Worm (Caenorhabditis elegans) whole organism, midembryonic: ENCODE data around the gene mps-1.

Experiments
- T22C8.4 ChIP-seq: fragments of 200-800 bp; sonication (Bioruptor generic); IDR thresholded peaks from 2 replicates; pipeline ENCODE4 v1.3.6; 2022; ENCODE audit warnings: missing genetic modification characterization, missing compliant biosample characterization
- cog-1 ChIP-seq: sonication (generic microtip); optimal IDR thresholded peaks from 2 replicates; lab custom pipeline; 2016; ENCODE audit warnings: missing genetic modification characterization, missing compliant biosample characterization
- flt-1 ChIP-seq: fragments of 200-800 bp; sonication (Bioruptor generic); IDR thresholded peaks from 2 replicates; pipeline ENCODE4 v1.3.6; 2022; ENCODE audit warnings: missing genetic modification characterization, missing compliant biosample characterization
- klf-2 ChIP-seq: fragments of 200-800 bp; sonication (Bioruptor generic); conservative IDR thresholded peaks from 2 replicates; pipeline ENCODE4 v1.3.6; 2022; ENCODE audit warnings: missing genetic modification reagents, missing genetic modification characterization, missing compliant biosample characterization
- med-1 ChIP-seq: sonication (generic microtip); optimal IDR thresholded peaks from 2 replicates; lab custom pipeline; 2017; ENCODE audit warnings: missing genetic modification characterization, mild to moderate bottlenecking, missing compliant biosample characterization, antibody characterized with exemption, missing genetic modification reagents; ENCODE audit not compliant: insufficient read depth
- ref-1 ChIP-seq: fragments of 200-800 bp; sonication (Bioruptor generic); conservative IDR thresholded peaks from 2 replicates; pipeline ENCODE4 v1.3.6; 2022; ENCODE audit warnings: missing genetic modification reagents, missing genetic modification characterization, missing compliant biosample characterization
- tab-1 ChIP-seq: fragments of 200-800 bp; sonication (Bioruptor generic); IDR thresholded peaks from 2 replicates; pipeline ENCODE4 v1.3.6; 2022; ENCODE audit warnings: missing genetic modification characterization, missing compliant biosample characterization
- ztf-23 ChIP-seq: fragments of 200-800 bp; sonication (Bioruptor generic); IDR thresholded peaks from 2 replicates; pipeline ENCODE4 v1.3.6; 2022; ENCODE audit warnings: missing genetic modification reagents, missing genetic modification characterization, missing compliant biosample characterization
- ztf-29 ChIP-seq: fragments of 200-800 bp; sonication (Bioruptor generic); IDR thresholded peaks from 2 replicates; pipeline ENCODE4 v1.3.6; 2022; ENCODE audit warnings: missing genetic modification reagents, missing genetic modification characterization, missing compliant biosample characterization

Gene mps-1

DNA sequence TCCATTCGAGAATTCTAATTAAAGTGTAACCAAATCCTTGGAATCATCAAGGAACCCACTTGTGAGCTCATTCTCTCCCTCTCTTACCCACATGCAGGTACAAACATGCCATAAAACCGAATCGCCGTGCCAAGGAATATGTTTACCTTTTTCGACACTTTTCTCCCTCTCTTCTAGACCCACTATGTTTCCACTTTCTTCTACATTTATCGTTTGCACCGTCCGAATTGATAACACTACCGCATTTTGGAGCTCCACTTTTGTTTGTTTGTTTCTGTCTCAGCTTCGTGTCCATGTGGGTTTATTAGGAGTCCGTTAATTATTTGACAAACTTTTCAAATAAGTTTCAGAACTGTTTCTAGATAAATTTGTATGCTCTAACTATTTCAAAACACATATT is 12.3 kb downstream of the mps-1 start:
- TF ChIP-seq tab-1 (GFP tag; lab: Robert Waterston, UW) (no peak), T22C8.4 (no peak), ztf-29 (no peak), cog-1 (tag; lab: Kevin White, UChicago) (no peak), flt-1 (GFP tag; lab: Robert Waterston, UW) (no peak), ztf-23 (no peak)

DNA sequence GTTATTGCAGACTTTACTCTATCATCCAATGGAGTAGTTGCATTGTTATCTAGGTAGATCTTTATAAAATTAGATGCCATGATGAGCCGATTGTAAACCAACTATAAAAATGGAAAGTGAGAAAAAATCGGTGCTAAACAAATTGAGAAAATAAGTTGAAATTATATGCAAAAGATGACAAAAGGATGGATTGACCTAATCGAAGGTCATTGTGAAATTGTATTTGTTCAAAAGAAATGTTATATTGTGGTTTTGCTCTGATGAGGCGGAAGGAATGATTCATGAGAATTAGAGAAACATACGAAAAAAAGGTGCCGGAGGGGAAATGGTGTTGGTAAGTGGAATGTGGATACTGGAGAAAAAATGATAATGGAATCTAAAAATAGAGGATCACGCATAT is 13.2 kb downstream of the mps-1 start, which contains the start of gene scly-1:
Gene scly-1, minus strand, starts transcription at position 101 of the 400 bp plus-strand sequence.
- TF ChIP-seq flt-1 (GFP tag; lab: Robert Waterston, UW) = no peak

DNA sequence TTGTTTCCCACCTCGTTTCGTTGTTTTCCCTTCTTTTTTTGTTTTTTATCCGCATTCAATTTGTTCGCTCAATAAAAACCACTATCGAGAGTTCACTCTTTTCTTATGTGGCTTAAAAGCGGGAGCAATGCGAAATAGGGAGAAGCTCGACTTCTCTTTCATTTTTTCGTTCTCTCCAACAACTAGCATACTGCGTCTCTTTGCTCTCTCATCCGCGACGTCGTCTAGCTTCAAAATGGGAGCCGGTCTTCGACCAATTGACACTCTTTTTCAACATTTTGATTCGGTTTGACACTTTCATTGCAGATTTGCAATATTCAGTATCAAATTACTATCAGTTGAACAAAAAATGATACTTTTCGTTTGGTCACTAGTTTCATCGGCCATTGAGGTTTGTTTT is 20.2 kb downstream of the mps-1 start, which contains the start of gene bpl-1:
Gene bpl-1, plus strand, starts transcription at position 301 of the 400 bp plus-strand sequence.
- TF ChIP-seq T22C8.4 (no peak), ztf-29 (no peak), ztf-23 (no peak), tab-1 (GFP tag; lab: Robert Waterston, UW) (no peak), klf-2 (GFP tag; lab: Robert Waterston, UW) (no peak)

DNA sequence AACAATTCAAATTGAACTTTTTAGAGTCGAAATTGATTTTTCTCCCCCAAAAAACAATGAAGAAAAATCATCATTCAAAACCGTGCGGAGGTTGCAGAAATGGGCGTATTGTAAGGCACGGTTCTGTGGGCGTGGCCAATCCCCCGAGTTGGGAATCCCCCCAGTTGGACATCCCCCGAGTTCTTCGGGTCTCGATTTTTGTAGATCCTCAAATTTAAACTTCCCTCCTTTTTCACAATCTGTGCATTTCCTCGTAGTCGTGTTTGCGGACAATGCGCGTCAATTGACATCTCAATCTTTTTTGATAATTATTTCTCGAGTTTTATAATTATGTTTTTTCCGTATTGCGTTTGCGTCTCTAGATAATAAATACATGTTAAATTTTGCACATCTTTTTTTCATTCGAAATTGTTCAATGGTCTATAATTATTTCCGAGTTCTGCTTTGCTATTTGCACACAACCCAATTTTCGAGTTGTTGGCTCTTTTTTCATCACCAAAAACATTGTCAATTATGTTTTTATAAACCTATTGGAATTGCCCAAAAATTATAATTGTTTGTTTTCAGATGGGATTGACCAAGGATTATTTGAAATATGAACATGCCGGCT is 24.3 kb downstream of the mps-1 start, which contains the start of gene F13H8.2:
Gene F13H8.2, plus strand, starts transcription at position 560 of the 610 bp plus-strand sequence.
- TF ChIP-seq ztf-29 (no peak), med-1 (GFP tag; lab: Kevin White, UChicago) (no peak), T22C8.4 (peak; percentile 25; the same call in 1 of the 2 replicates), ref-1 (GFP tag; lab: Robert Waterston, UW) (no peak), ztf-23 (peak; percentile 86; the same call in 1 of the 2 replicates), tab-1 (GFP tag; lab: Robert Waterston, UW) (peak; percentile 35; the same call in 1 of the 2 replicates), flt-1 (GFP tag; lab: Robert Waterston, UW) (peak; percentile 81), cog-1 (tag; lab: Kevin White, UChicago) (peak; percentile 43), klf-2 (GFP tag; lab: Robert Waterston, UW) (0 out of 2 replicates have a peak, but pooled peaks have one; percentile 37)

DNA sequence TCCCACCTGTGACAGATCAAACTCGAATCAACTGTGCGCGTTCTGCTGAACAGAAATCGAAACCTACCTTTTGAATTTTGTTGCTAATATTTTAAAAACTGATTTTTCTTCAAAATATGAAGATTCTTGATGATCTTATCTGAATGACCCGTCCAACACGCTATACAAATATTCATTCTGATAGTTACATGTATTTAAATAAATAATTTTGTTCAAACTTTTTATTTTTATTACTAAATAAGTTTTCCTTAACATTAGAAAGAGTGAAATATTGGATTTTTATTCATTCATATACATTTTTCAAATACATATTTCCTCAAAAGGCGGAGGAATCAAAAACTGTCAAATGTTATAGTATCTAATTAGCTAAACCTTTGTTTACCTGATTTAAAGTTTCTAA is 26.2 kb downstream of the mps-1 start, which contains the start of gene F13H8.8:
Gene F13H8.8, minus strand, starts transcription at position 101 of the 400 bp plus-strand sequence.
- no peak for TF ChIP-seq T22C8.4
- no peak for TF ChIP-seq ref-1 (GFP tag; lab: Robert Waterston, UW)
- no peak for TF ChIP-seq ztf-29
- no peak for TF ChIP-seq med-1 (GFP tag; lab: Kevin White, UChicago)
- no peak for TF ChIP-seq ztf-23
- no peak for TF ChIP-seq klf-2 (GFP tag; lab: Robert Waterston, UW)
- no peak for TF ChIP-seq flt-1 (GFP tag; lab: Robert Waterston, UW)
- no peak for TF ChIP-seq cog-1 (tag; lab: Kevin White, UChicago)
- TF ChIP-seq tab-1 (GFP tag; lab: Robert Waterston, UW) = no peak

DNA sequence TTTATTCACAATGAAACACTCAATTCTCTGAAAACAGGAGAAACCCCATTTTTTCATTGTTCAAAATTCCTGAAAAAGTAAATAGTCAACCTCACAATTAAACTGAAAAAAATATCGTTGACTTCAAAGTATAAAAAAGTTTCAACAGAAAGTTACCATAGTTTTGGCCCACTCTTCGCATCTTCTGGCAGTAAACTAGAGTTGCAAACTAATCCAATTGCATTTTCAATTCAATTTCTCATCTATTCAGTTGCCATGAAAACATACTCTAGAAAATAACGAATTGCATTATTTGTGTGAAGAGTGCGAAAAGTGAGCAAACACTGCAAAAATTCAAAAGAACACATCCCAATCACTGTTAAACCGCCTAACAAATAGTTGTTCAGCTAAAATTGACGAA is 30.5 kb downstream of the mps-1 start, which contains the start of gene F13H8.3:
Gene F13H8.3, plus strand, starts transcription at position 301 of the 400 bp plus-strand sequence.
- TF ChIP-seq T22C8.4 = no peak
- TF ChIP-seq ref-1 (GFP tag; lab: Robert Waterston, UW) = no peak
- TF ChIP-seq klf-2 (GFP tag; lab: Robert Waterston, UW) = no peak

DNA sequence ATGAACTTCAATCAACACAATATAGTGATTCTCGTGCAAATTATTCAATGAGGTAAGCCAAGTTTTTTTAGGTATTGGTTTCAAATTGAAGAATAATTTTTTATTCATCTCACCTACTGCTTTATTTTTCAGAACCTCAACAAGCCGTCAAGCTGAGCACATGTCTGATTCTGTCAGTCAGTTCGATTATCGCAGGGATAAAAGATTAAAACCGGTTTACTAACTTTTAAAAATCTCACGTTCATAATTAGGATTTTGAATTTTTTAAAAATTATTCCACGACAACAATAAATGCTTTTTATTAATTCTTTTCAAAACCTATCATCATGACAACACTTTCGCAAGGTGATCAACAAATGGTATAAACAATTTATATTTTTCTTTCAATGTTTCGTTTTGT is 31.9 kb downstream of the mps-1 start, which contains the start of gene F13H8.12:
Gene F13H8.12, plus strand, starts transcription at position 301 of the 400 bp plus-strand sequence.
- TF ChIP-seq T22C8.4 (no peak), ref-1 (GFP tag; lab: Robert Waterston, UW) (no peak), klf-2 (GFP tag; lab: Robert Waterston, UW) (no peak), cog-1 (tag; lab: Kevin White, UChicago) (no peak), med-1 (GFP tag; lab: Kevin White, UChicago) (no peak), flt-1 (GFP tag; lab: Robert Waterston, UW) (no peak), tab-1 (GFP tag; lab: Robert Waterston, UW) (no peak), ztf-23 (no peak), ztf-29 (no peak)

DNA sequence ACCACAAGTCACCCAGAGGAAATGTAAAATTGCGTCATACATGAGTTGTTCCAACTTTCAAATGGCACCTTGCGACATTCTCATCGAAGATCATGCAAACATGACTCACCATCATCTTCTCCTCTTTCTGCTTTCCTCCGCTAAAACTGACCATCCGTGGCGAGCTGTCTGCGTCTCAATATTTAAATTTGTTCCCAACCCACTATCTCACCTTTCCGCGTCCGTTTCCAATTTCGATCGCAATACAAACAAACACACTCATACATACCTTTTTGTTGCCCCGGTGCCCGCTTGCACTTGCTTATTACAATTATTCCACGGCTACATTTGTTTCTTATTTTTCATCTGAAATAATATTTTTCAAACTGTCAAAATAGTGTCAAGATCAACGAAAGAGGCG is 33.5 kb downstream of the mps-1 start, which contains the start of gene nmgp-1:
Gene nmgp-1, plus strand, starts transcription at position 174 of the 400 bp plus-strand sequence.
- TF ChIP-seq tab-1 (GFP tag; lab: Robert Waterston, UW) (no peak), klf-2 (GFP tag; lab: Robert Waterston, UW) (no peak), med-1 (GFP tag; lab: Kevin White, UChicago) (no peak), flt-1 (GFP tag; lab: Robert Waterston, UW) (no peak), T22C8.4 (no peak), cog-1 (tag; lab: Kevin White, UChicago) (no peak), ref-1 (GFP tag; lab: Robert Waterston, UW) (no peak), ztf-23 (no peak), ztf-29 (no peak)

DNA sequence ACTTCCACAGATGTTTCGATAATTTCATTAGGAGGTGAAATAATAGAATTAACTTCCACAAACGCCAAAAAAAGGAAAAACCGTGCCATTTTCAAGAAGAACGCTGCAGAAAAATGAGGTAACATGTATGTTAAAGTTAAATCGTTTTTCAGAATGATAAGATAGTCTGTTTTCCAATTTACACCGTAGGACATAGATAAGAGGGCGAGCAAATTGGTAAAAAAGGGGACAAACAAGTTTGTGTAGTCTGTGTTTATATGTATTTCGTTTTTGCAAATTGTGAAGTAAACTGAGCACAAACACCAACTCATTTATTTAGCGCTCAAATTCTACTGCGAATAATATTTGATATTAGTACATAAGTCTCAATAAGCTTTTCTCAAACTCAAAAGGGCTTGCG is 34.3 kb downstream of the mps-1 start, which contains the start of gene F13H8.11:
Gene F13H8.11, minus strand, starts transcription at position 155 of the 400 bp plus-strand sequence.
- TF ChIP-seq flt-1 (GFP tag; lab: Robert Waterston, UW) (no peak), ztf-29 (no peak), klf-2 (GFP tag; lab: Robert Waterston, UW) (no peak), ztf-23 (no peak), med-1 (GFP tag; lab: Kevin White, UChicago) (no peak), cog-1 (tag; lab: Kevin White, UChicago) (no peak), tab-1 (GFP tag; lab: Robert Waterston, UW) (no peak), ref-1 (GFP tag; lab: Robert Waterston, UW) (no peak), T22C8.4 (no peak)
